Worm (Caenorhabditis elegans) whole organism, L1 larva: ENCODE results near the gene Y57G11B.5.

Source experiments
- C34B4.2 ChIP-seq: sonication (generic microtip); optimal IDR thresholded peaks from 2 replicates; lab custom pipeline; 2017; ENCODE audit warnings: mild to moderate bottlenecking, missing genetic modification characterization, missing compliant biosample characterization
- F16B12.6 ChIP-seq: fragments of 150-350 bp; optimal IDR thresholded peaks from 2 replicates; lab custom pipeline; 2014; ENCODE audit warnings: missing biosample characterization, missing genetic modification characterization
- ceh-82 ChIP-seq, 3 experiments: fragments of 150-350 bp in 1 of 3; sonication (generic microtip) in 2 of 3; optimal IDR thresholded peaks; 2 replicates each; lab custom pipeline; 2014 to 2017; ENCODE audit warnings: missing biosample characterization in 3 of 3, missing genetic modification characterization in 3 of 3
- ceh-88 ChIP-seq: fragments of 200-800 bp; sonication (Bioruptor generic); IDR thresholded peaks from 2 replicates; pipeline ENCODE4 v1.3.6; 2022; ENCODE audit warnings: missing genetic modification characterization, missing compliant biosample characterization
- dpl-1 ChIP-seq, 3 experiments: fragments of 150-350 bp in 2 of 3; sonication (generic microtip) in 1 of 3; optimal IDR thresholded peaks; 2 replicates each; lab custom pipeline; 2014 to 2017; ENCODE audit warnings: missing biosample characterization in 3 of 3, missing genetic modification characterization in 3 of 3, missing genetic modification reagents in 3 of 3
- dsc-1 ChIP-seq: sonication (generic microtip); optimal IDR thresholded peaks from 2 replicates; lab custom pipeline; 2016; ENCODE audit warnings: mild to moderate bottlenecking, missing genetic modification characterization, missing compliant biosample characterization
- efl-1 ChIP-seq, 4 experiments: fragments of 150-350 bp; optimal IDR thresholded peaks in 3 of 4; peaks in 1 of 4; 1 replicate in 1 of 4; 2 replicates in 3 of 4; lab custom pipeline; 2014; ENCODE audit warnings: missing biosample characterization in 2 of 4, missing genetic modification characterization in 2 of 4, missing genetic modification reagents in 2 of 4
- egl-13 ChIP-seq: sonication (generic microtip); optimal IDR thresholded peaks from 2 replicates; lab custom pipeline; 2016; ENCODE audit warnings: missing genotype, missing genetic modification reagents, missing genetic modification characterization, missing compliant biosample characterization
- egl-27 ChIP-seq, 2 experiments: fragments of 150-350 bp in 1 of 2; sonication (generic microtip); optimal IDR thresholded peaks; 3 replicates each; lab custom pipeline; 2017 to 2018; ENCODE audit warnings: missing biosample characterization in 2 of 2, missing genetic modification characterization in 2 of 2, missing genetic modification reagents in 2 of 2
- elt-2 ChIP-seq: sonication (generic microtip); optimal IDR thresholded peaks from 2 replicates; lab custom pipeline; 2016; ENCODE audit warnings: missing genetic modification characterization, mild to moderate bottlenecking, inconsistent platforms, missing compliant biosample characterization, missing genetic modification reagents
- elt-3 ChIP-seq, 6 experiments: fragments of 150-350 bp in 1 of 6; sonication (generic microtip); optimal IDR thresholded peaks; 2 replicates each; lab custom pipeline; 2017 to 2018; ENCODE audit warnings: missing biosample characterization in 6 of 6, missing genetic modification characterization in 6 of 6, inconsistent platforms in 1 of 6
- fkh-4 ChIP-seq: sonication (generic microtip); optimal IDR thresholded peaks from 2 replicates; lab custom pipeline; 2016; ENCODE audit warnings: missing compliant biosample characterization, missing genetic modification characterization, borderline replicate concordance
- fkh-8 ChIP-seq: sonication (generic microtip); optimal IDR thresholded peaks from 2 replicates; lab custom pipeline; 2016; ENCODE audit warnings: mild to moderate bottlenecking, missing genetic modification characterization, missing compliant biosample characterization
- jun-1 ChIP-seq: fragments of 150-350 bp; optimal IDR thresholded peaks from 2 replicates; lab custom pipeline; 2014; ENCODE audit warnings: missing biosample characterization, missing genetic modification reagents, missing genetic modification characterization
- lin-14 ChIP-seq: fragments of 200-800 bp; sonication (Bioruptor generic); optimal IDR thresholded peaks from 2 replicates; lab custom pipeline; 2018; ENCODE audit warnings: mild to moderate bottlenecking, missing genetic modification characterization, moderate library complexity, missing compliant biosample characterization
- lin-35 ChIP-seq, 2 experiments: fragments of 150-350 bp; optimal IDR thresholded peaks; 2 replicates each; lab custom pipeline; 2014; ENCODE audit warnings: missing biosample characterization in 2 of 2, missing genetic modification characterization in 2 of 2, missing genetic modification reagents in 2 of 2
- lir-3 ChIP-seq: sonication (generic microtip); optimal IDR thresholded peaks from 2 replicates; lab custom pipeline; 2016; ENCODE audit warnings: mild to moderate bottlenecking, missing genetic modification characterization, moderate library complexity, missing compliant biosample characterization; ENCODE audit not compliant: poor library complexity
- lsy-2 ChIP-seq, 2 experiments: fragments of 150-350 bp; optimal IDR thresholded peaks; 2 replicates each; lab custom pipeline; 2014; ENCODE audit warnings: missing biosample characterization in 2 of 2, missing genetic modification characterization in 2 of 2
- mdl-1 ChIP-seq, 2 experiments: fragments of 150-350 bp; optimal IDR thresholded peaks; 2 replicates each; lab custom pipeline; 2014 to 2017; ENCODE audit warnings: missing biosample characterization in 2 of 2, missing genetic modification characterization in 2 of 2, inconsistent platforms in 1 of 2
- mep-1 ChIP-seq: fragments of 150-350 bp; optimal IDR thresholded peaks from 2 replicates; lab custom pipeline; 2014; ENCODE audit warnings: missing biosample characterization, missing genetic modification characterization
- nhr-12 ChIP-seq: sonication (generic microtip); optimal IDR thresholded peaks from 2 replicates; lab custom pipeline; 2017; ENCODE audit warnings: missing biosample characterization, missing genetic modification characterization
- nhr-19 ChIP-seq: fragments of 200-800 bp; sonication (Bioruptor generic); conservative IDR thresholded peaks from 2 replicates; pipeline ENCODE4 v1.3.6; 2022; ENCODE audit warnings: missing genetic modification characterization, missing compliant biosample characterization
- nhr-20 ChIP-seq: sonication (generic microtip); optimal IDR thresholded peaks from 2 replicates; lab custom pipeline; 2016; ENCODE audit warnings: mild to moderate bottlenecking, missing genetic modification characterization, missing compliant biosample characterization
- nhr-47 ChIP-seq: sonication (generic microtip); optimal IDR thresholded peaks from 2 replicates; lab custom pipeline; 2016; ENCODE audit warnings: mild to moderate bottlenecking, missing genetic modification characterization, moderate library complexity, missing compliant biosample characterization
- nhr-71 ChIP-seq: sonication (generic microtip); optimal IDR thresholded peaks from 2 replicates; lab custom pipeline; 2016; ENCODE audit warnings: mild to moderate bottlenecking, missing genetic modification characterization, moderate library complexity, missing compliant biosample characterization
- nhr-77 ChIP-seq: fragments of 150-350 bp; optimal IDR thresholded peaks from 2 replicates; lab custom pipeline; 2014; ENCODE audit warnings: missing biosample characterization, missing genetic modification characterization
- nhr-85 ChIP-seq: sonication (generic microtip); peaks from one replicate; lab custom pipeline; 2016; ENCODE audit warnings: missing genetic modification characterization, inconsistent platforms, missing compliant biosample characterization
- nhr-90 ChIP-seq: sonication (generic microtip); optimal IDR thresholded peaks from 2 replicates; lab custom pipeline; 2016; ENCODE audit warnings: mild to moderate bottlenecking, missing genetic modification characterization, missing compliant biosample characterization; ENCODE audit not compliant: poor library complexity
- pqm-1 ChIP-seq: sonication (generic microtip); optimal IDR thresholded peaks from 3 replicates; lab custom pipeline; 2017; ENCODE audit warnings: missing biosample characterization, missing genetic modification characterization
- rnt-1 ChIP-seq: sonication (generic microtip); optimal IDR thresholded peaks from 2 replicates; lab custom pipeline; 2016; ENCODE audit warnings: mild to moderate bottlenecking, missing genetic modification characterization, moderate library complexity, missing compliant biosample characterization
- skn-1 ChIP-seq: fragments of 150-350 bp; optimal IDR thresholded peaks from 2 replicates; lab custom pipeline; 2014; ENCODE audit warnings: missing biosample characterization, missing genetic modification characterization
- snpc-4 ChIP-seq: fragments of 150-350 bp; optimal IDR thresholded peaks from 2 replicates; lab custom pipeline; 2014; ENCODE audit warnings: missing biosample characterization, missing genetic modification characterization
- snu-23 ChIP-seq: sonication (generic microtip); optimal IDR thresholded peaks from 2 replicates; lab custom pipeline; 2016; ENCODE audit warnings: missing genetic modification characterization, missing compliant biosample characterization
- swsn-7 ChIP-seq: sonication (generic microtip); optimal IDR thresholded peaks from 2 replicates; lab custom pipeline; 2016; ENCODE audit warnings: missing genetic modification characterization, missing compliant biosample characterization
- tbx-2 ChIP-seq: sonication (generic microtip); optimal IDR thresholded peaks from 2 replicates; lab custom pipeline; 2016; ENCODE audit warnings: missing genetic modification characterization, missing compliant biosample characterization
- tlp-1 ChIP-seq: fragments of 150-350 bp; optimal IDR thresholded peaks from 2 replicates; lab custom pipeline; 2014; ENCODE audit warnings: missing biosample characterization, missing genetic modification characterization
- unc-130 ChIP-seq: fragments of 150-350 bp; optimal IDR thresholded peaks from 2 replicates; lab custom pipeline; 2017; ENCODE audit warnings: missing biosample characterization, missing genetic modification characterization, inconsistent platforms
- unc-30 ChIP-seq: sonication (generic microtip); optimal IDR thresholded peaks from 2 replicates; lab custom pipeline; 2017; ENCODE audit warnings: missing biosample characterization, missing genetic modification characterization
- unc-86 ChIP-seq: sonication (generic microtip); optimal IDR thresholded peaks from 2 replicates; lab custom pipeline; 2016; ENCODE audit warnings: missing genetic modification characterization, missing compliant biosample characterization
- xbp-1 ChIP-seq: sonication (generic microtip); optimal IDR thresholded peaks from 2 replicates; lab custom pipeline; 2016; ENCODE audit warnings: missing genetic modification characterization, missing compliant biosample characterization
- zip-4 ChIP-seq: fragments of 200-800 bp; sonication (Bioruptor generic); optimal IDR thresholded peaks from 2 replicates; lab custom pipeline; 2018; ENCODE audit warnings: mild to moderate bottlenecking, missing genetic modification characterization, moderate library complexity, missing compliant biosample characterization
- ztf-11 ChIP-seq, 2 experiments: sonication (generic microtip); optimal IDR thresholded peaks; 2 replicates each; lab custom pipeline; 2016 to 2017; ENCODE audit warnings: missing genetic modification characterization in 2 of 2, missing biosample characterization in 1 of 2, missing compliant biosample characterization in 1 of 2

Y57G11B.5 gene

DNA sequence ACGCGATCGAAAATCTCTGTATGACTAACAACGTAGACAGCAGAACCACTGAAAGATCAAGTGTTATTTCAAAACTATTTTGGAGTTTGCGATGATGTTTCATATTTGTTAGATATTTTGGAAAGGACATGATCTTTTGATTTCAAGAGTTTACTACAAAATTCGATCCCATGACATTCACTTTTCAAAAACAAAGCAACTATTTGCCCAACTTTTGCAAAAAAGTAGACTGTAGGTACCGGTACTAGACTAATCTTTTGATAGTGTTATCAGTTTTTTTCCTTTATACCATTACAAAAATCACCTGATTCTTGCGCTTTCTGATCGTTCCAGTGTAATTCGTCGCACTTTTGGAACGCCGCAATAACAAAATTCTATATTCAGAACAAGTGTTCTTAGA is 45.4 kb downstream of the Y57G11B.5 start:
- TF ChIP-seq egl-13 (tag; lab: Kevin White, UChicago) = no peak
- TF ChIP-seq ceh-88 (GFP tag; lab: Robert Waterston, UW) = no peak
- TF ChIP-seq swsn-7 (tag; lab: Kevin White, UChicago) = no peak
- no peak for TF ChIP-seq elt-3 (tag; optimal IDR thresholded peaks at IDR 0.05; lab: Kevin White, UChicago)
- no peak for TF ChIP-seq nhr-71 (tag; lab: Kevin White, UChicago)
- no peak for TF ChIP-seq F16B12.6 (tag; lab: Kevin White, UChicago)
- TF ChIP-seq nhr-47 (tag; lab: Kevin White, UChicago) = no peak
- no peak for TF ChIP-seq C34B4.2 (tag; lab: Kevin White, UChicago)
- TF ChIP-seq ztf-11 (tag; optimal IDR thresholded peaks at IDR 0.05; lab: Kevin White, UChicago) = no peak
- TF ChIP-seq nhr-85 = peak; percentile 79
- TF ChIP-seq unc-30 (tag; lab: Kevin White, UChicago) = no peak
- no peak for TF ChIP-seq egl-27 (tag; optimal IDR thresholded peaks at IDR 0.05; lab: Kevin White, UChicago)
- no peak for TF ChIP-seq lir-3
- TF ChIP-seq tbx-2 = no peak
- TF ChIP-seq nhr-20 = peak; percentile 55
- peak; percentile 36 for TF ChIP-seq elt-2 (tag; lab: Kevin White, UChicago)
- no peak for TF ChIP-seq lsy-2 (tag; optimal IDR thresholded peaks at IDR 0.05; lab: Kevin White, UChicago)
- no peak for TF ChIP-seq zip-4 (GFP tag; lab: Kevin White, UChicago)
- no peak for TF ChIP-seq nhr-90 (tag; lab: Kevin White, UChicago)

ce11 chrIV:14620543-14620942 is 45.9 kb downstream of the Y57G11B.5 start:
- peak in 1 of 6 experiments; percentile 20 for TF ChIP-seq elt-3 (tag; optimal IDR thresholded peaks at IDR 0.05; lab: Kevin White, UChicago)
- TF ChIP-seq unc-130 (tag; lab: Kevin White, UChicago) = no peak
- TF ChIP-seq tbx-2 = peak; percentile 29
- TF ChIP-seq nhr-20 = peak; percentile 57
- peak; percentile 78 for TF ChIP-seq nhr-71 (tag; lab: Kevin White, UChicago)
- TF ChIP-seq xbp-1 (tag; lab: Kevin White, UChicago) = peak; percentile 20
- peak in 2 of 3 experiments; percentile 43 to 81 for TF ChIP-seq ceh-82 (tag; optimal IDR thresholded peaks at IDR 0.05; lab: Kevin White, UChicago)
- TF ChIP-seq tlp-1 (tag; lab: Kevin White, UChicago) = no peak
- peak in 1 of 3 experiments; percentile 2 for TF ChIP-seq dpl-1 (GFP tag; optimal IDR thresholded peaks at IDR 0.05; lab: Kevin White, UChicago)
- TF ChIP-seq rnt-1 (tag; lab: Kevin White, UChicago) = peak; percentile 23
- no peak for TF ChIP-seq pqm-1 (tag; lab: Kevin White, UChicago)
- TF ChIP-seq fkh-4 (tag; lab: Kevin White, UChicago) = no peak
- TF ChIP-seq elt-2 (tag; lab: Kevin White, UChicago) = no peak
- peak; percentile 49 for TF ChIP-seq skn-1 (tag; lab: Kevin White, UChicago)
- peak; percentile 29 for TF ChIP-seq unc-86 (tag; lab: Kevin White, UChicago)
- peak; percentile 86 for TF ChIP-seq lin-14
- peak; percentile 6 for TF ChIP-seq dsc-1 (tag; lab: Kevin White, UChicago)
- TF ChIP-seq mep-1 (tag; lab: Kevin White, UChicago) = peak; percentile 46
- TF ChIP-seq snu-23 = peak; percentile 63
- peak; percentile 50 for TF ChIP-seq swsn-7 (tag; lab: Kevin White, UChicago)
- no peak for TF ChIP-seq nhr-12 (tag; lab: Kevin White, UChicago)
- TF ChIP-seq efl-1 (optimal IDR thresholded peaks at IDR 0.05; lab: Kevin White, UChicago) = peak; percentile 49 to 60
- peak in 1 of 2 experiments; percentile 6 for TF ChIP-seq efl-1 (GFP tag; optimal IDR thresholded peaks at IDR 0.05 in 1 of 2; lab: Kevin White, UChicago)
- peak; percentile 39 to 42 for TF ChIP-seq lin-35 (GFP tag; optimal IDR thresholded peaks at IDR 0.05; lab: Kevin White, UChicago)
- no peak for TF ChIP-seq C34B4.2 (tag; lab: Kevin White, UChicago)
- TF ChIP-seq snpc-4 (tag; lab: Kevin White, UChicago) = peak; percentile 11
- peak; percentile 33 for TF ChIP-seq nhr-77 (tag; lab: Kevin White, UChicago)
- TF ChIP-seq zip-4 (GFP tag; lab: Kevin White, UChicago) = peak; percentile 4
- peak; percentile 48 to 63 for TF ChIP-seq lsy-2 (tag; optimal IDR thresholded peaks at IDR 0.05; lab: Kevin White, UChicago)
- TF ChIP-seq fkh-8 (tag; lab: Kevin White, UChicago) = peak; percentile 56
- peak in 1 of 2 experiments; percentile 78 for TF ChIP-seq mdl-1 (tag; optimal IDR thresholded peaks at IDR 0.05; lab: Kevin White, UChicago)
- TF ChIP-seq jun-1 (tag; lab: Kevin White, UChicago) = peak; percentile 59
- peak; percentile 42 for TF ChIP-seq nhr-19 (GFP tag; lab: Robert Waterston, UW)
- peak; percentile 38 for TF ChIP-seq nhr-47 (tag; lab: Kevin White, UChicago)
